Fruit fly (Drosophila melanogaster): ENCODE data around the gene rdgA.

dm6 chrX:9066802-9067489 lies 160.1 kb downstream of the rdgA start:
- TF ChIP-seq Pif1B (GFP tag; optimal IDR thresholded peaks at IDR 0.05) (peak; percentile 79), CG34367 (tag; optimal IDR thresholded peaks at IDR 0.05) (peak; percentile 56), EcR (GFP tag; optimal IDR thresholded peaks at IDR 0.05) (peak; percentile 56)
